Fruit fly (Drosophila melanogaster): ENCODE data around the gene CG3119.

dm6 chr2L:2861140-2861884 is 23.7 kb upstream of the CG3119 start:
- TF ChIP-seq psq (optimal IDR thresholded peaks at IDR 0.05), result no peak
- no peak for TF ChIP-seq Sin3A (optimal IDR thresholded peaks at IDR 0.05)
- no peak for TF ChIP-seq h (optimal IDR thresholded peaks at IDR 0.05)
- no peak for TF ChIP-seq Myc (optimal IDR thresholded peaks at IDR 0.05)
- TF ChIP-seq ttk (optimal IDR thresholded peaks at IDR 0.05), result no peak

Data from Kc167 (cell line).